Fruit fly (Drosophila melanogaster) whole organism, embryonic: ENCODE results near the gene ea.

Experiments
- Ada2b ChIP-seq: fragments of 200-800 bp; sonication (Bioruptor generic); IDR thresholded peaks from 2 replicates; pipeline ENCODE4 v1.3.6; 2022; ENCODE audit warnings: missing biosample characterization, missing genetic modification characterization
- BEAF-32 ChIP-seq: fragments of 200-800 bp; sonication (Bioruptor generic); optimal IDR thresholded peaks from 3 replicates; lab custom pipeline; 2017; ENCODE audit warnings: missing biosample characterization, missing genetic modification characterization, mild to moderate bottlenecking, moderate library complexity, missing genetic modification reagents
- CG10267 ChIP-seq: fragments of 200-800 bp; sonication (Bioruptor generic); optimal IDR thresholded peaks from 2 replicates; lab custom pipeline; 2018; ENCODE audit warnings: missing biosample characterization, mild to moderate bottlenecking, missing genetic modification characterization, moderate library complexity
- CG11085 ChIP-seq: fragments of 200-800 bp; sonication (Bioruptor generic); IDR thresholded peaks from 2 replicates; pipeline ENCODE4 v1.3.6; 2022; ENCODE audit warnings: missing biosample characterization, missing genetic modification characterization
- CG11504 ChIP-seq: fragments of 200-800 bp; sonication (Bioruptor generic); optimal IDR thresholded peaks from 3 replicates; lab custom pipeline; 2019; ENCODE audit warnings: missing biosample characterization, mild to moderate bottlenecking, missing genetic modification characterization, moderate library complexity
- CG12744 ChIP-seq: fragments of 200-800 bp; sonication (Bioruptor generic); optimal IDR thresholded peaks from 2 replicates; lab custom pipeline; 2016; ENCODE audit warnings: missing biosample characterization, missing genetic modification characterization
- CG12769 ChIP-seq: fragments of 200-800 bp; sonication (Bioruptor generic); optimal IDR thresholded peaks from 2 replicates; lab custom pipeline; 2019; ENCODE audit warnings: missing biosample characterization, mild to moderate bottlenecking, missing genetic modification characterization, moderate library complexity
- CG14014 ChIP-seq: fragments of 200-800 bp; sonication (Bioruptor generic); IDR thresholded peaks from 2 replicates; pipeline ENCODE4 v1.3.6; 2022; ENCODE audit warnings: missing biosample characterization, missing genetic modification characterization
- CG15514 ChIP-seq: fragments of 200-800 bp; sonication (Bioruptor generic); optimal IDR thresholded peaks from 3 replicates; lab custom pipeline; 2017; ENCODE audit warnings: missing biosample characterization, missing genetic modification characterization, mild to moderate bottlenecking, moderate library complexity, missing genetic modification reagents
- CG18262 ChIP-seq: fragments of 200-800 bp; optimal IDR thresholded peaks from 3 replicates; lab custom pipeline; 2019; ENCODE audit warnings: missing biosample characterization, mild to moderate bottlenecking, missing genetic modification characterization, moderate library complexity
- CG2712 ChIP-seq: fragments of 200-800 bp; optimal IDR thresholded peaks from 3 replicates; lab custom pipeline; 2019; ENCODE audit warnings: missing biosample characterization, mild to moderate bottlenecking, missing genetic modification characterization, moderate library complexity
- CG30431 ChIP-seq: fragments of 200-800 bp; sonication (Bioruptor generic); optimal IDR thresholded peaks from 2 replicates; lab custom pipeline; 2017; ENCODE audit warnings: missing biosample characterization, missing genetic modification characterization
- CG33213 ChIP-seq: fragments of 200-800 bp; sonication (Bioruptor generic); optimal IDR thresholded peaks from 3 replicates; lab custom pipeline; 2016; ENCODE audit warnings: missing biosample characterization, missing genetic modification characterization
- CG33557 ChIP-seq: fragments of 200-800 bp; sonication (Bioruptor generic); optimal IDR thresholded peaks from 2 replicates; lab custom pipeline; 2019; ENCODE audit warnings: missing biosample characterization, mild to moderate bottlenecking, missing genetic modification characterization, moderate library complexity
- CG34376 ChIP-seq: fragments of 200-800 bp; sonication (Bioruptor generic); optimal IDR thresholded peaks from 2 replicates; lab custom pipeline; 2018; ENCODE audit warnings: missing biosample characterization, mild to moderate bottlenecking, missing genetic modification characterization
- CG4730 ChIP-seq: fragments of 200-800 bp; sonication (Bioruptor generic); IDR thresholded peaks from 2 replicates; pipeline ENCODE4 v1.3.6; 2022; ENCODE audit warnings: missing biosample characterization, missing genetic modification characterization
- CG5180 ChIP-seq: fragments of 200-800 bp; sonication (Bioruptor generic); optimal IDR thresholded peaks from 3 replicates; lab custom pipeline; 2017; ENCODE audit warnings: missing biosample characterization, missing genetic modification characterization, mild to moderate bottlenecking, moderate library complexity, missing genetic modification reagents
- CG6791 ChIP-seq: fragments of 200-800 bp; sonication (Bioruptor generic); IDR thresholded peaks from 3 replicates; pipeline ENCODE4 v1.3.6; 2022; ENCODE audit warnings: missing biosample characterization, missing genetic modification characterization; ENCODE audit not compliant: partially characterized antibody
- CG8089 ChIP-seq: fragments of 200-800 bp; sonication (Bioruptor generic); optimal IDR thresholded peaks from 3 replicates; lab custom pipeline; 2016; ENCODE audit warnings: missing biosample characterization, missing genetic modification characterization
- D19A ChIP-seq: fragments of 200-800 bp; optimal IDR thresholded peaks from 3 replicates; lab custom pipeline; 2019; ENCODE audit warnings: missing biosample characterization, mild to moderate bottlenecking, missing genetic modification characterization, moderate library complexity
- Dll ChIP-seq: fragments of 200-800 bp; sonication (Bioruptor generic); IDR thresholded peaks from 4 replicates; pipeline ENCODE4 v1.3.6; 2022; ENCODE audit warnings: missing biosample characterization, missing genetic modification characterization; ENCODE audit not compliant: partially characterized antibody
- E2f1 ChIP-seq: fragments of 200-800 bp; sonication (Bioruptor generic); IDR thresholded peaks from 2 replicates; pipeline ENCODE4 v1.3.6; 2022; ENCODE audit warnings: missing biosample characterization, missing genetic modification characterization
- HLH54F ChIP-seq: fragments of 200-800 bp; sonication (Bioruptor generic); optimal IDR thresholded peaks from 3 replicates; lab custom pipeline; 2016; ENCODE audit warnings: missing biosample characterization, missing genetic modification characterization
- Lpt ChIP-seq: fragments of >200 bp; optimal IDR thresholded peaks from 2 replicates; lab custom pipeline; 2018; ENCODE audit warnings: missing biosample characterization, missing genetic modification characterization
- MBD-R2 ChIP-seq: fragments of 200-800 bp; sonication (Bioruptor generic); IDR thresholded peaks from 2 replicates; pipeline ENCODE4 v1.3.6; 2022; ENCODE audit warnings: missing biosample characterization, missing genetic modification characterization
- Max ChIP-seq: fragments of 200-800 bp; sonication (Bioruptor generic); optimal IDR thresholded peaks from 2 replicates; lab custom pipeline; 2016; ENCODE audit warnings: missing biosample characterization, mild to moderate bottlenecking, missing genetic modification characterization
- NFAT ChIP-seq: fragments of 200-800 bp; sonication (Bioruptor generic); IDR thresholded peaks from 2 replicates; pipeline ENCODE4 v1.3.6; 2022; ENCODE audit warnings: missing biosample characterization, missing genetic modification characterization
- Scr ChIP-seq: fragments of 200-800 bp; sonication (Bioruptor generic); IDR thresholded peaks from 2 replicates; pipeline ENCODE4 v1.3.6; 2022; ENCODE audit warnings: missing biosample characterization, missing genetic modification characterization; ENCODE audit not compliant: partially characterized antibody
- Sry-δ ChIP-seq: fragments of 200-800 bp; sonication (Bioruptor generic); optimal IDR thresholded peaks from 2 replicates; lab custom pipeline; 2016; ENCODE audit warnings: missing biosample characterization, missing genetic modification characterization
- TFAM ChIP-seq: fragments of 200-800 bp; sonication (Bioruptor generic); optimal IDR thresholded peaks from 2 replicates; lab custom pipeline; 2017; ENCODE audit warnings: missing biosample characterization, missing genetic modification characterization, inconsistent platforms
- Trl ChIP-seq, 3 experiments: fragments of >200 bp in 2 of 3; fragments of 200-800 bp in 1 of 3; sonication (Bioruptor generic) in 1 of 3; optimal IDR thresholded peaks; 2 replicates in 1 of 3; 3 replicates in 2 of 3; lab custom pipeline; 2016 to 2017; ENCODE audit warnings: missing biosample characterization in 1 of 3, missing genetic modification characterization in 1 of 3
- ac ChIP-seq: fragments of 200-800 bp; sonication (Bioruptor generic); optimal IDR thresholded peaks from 3 replicates; lab custom pipeline; 2017; ENCODE audit warnings: missing biosample characterization, mild to moderate bottlenecking, missing genetic modification characterization
- aop ChIP-seq: fragments of 200-800 bp; sonication (Bioruptor generic); IDR thresholded peaks from 2 replicates; pipeline ENCODE4 v1.3.6; 2022; ENCODE audit warnings: missing biosample characterization, missing genetic modification characterization
- ara ChIP-seq: fragments of 200-800 bp; sonication (Bioruptor generic); IDR thresholded peaks from 2 replicates; pipeline ENCODE4 v1.3.6; 2022; ENCODE audit warnings: missing biosample characterization, missing genetic modification characterization
- cas ChIP-seq: fragments of 200-800 bp; sonication (Bioruptor generic); IDR thresholded peaks from 2 replicates; pipeline ENCODE4 v1.3.6; 2022; ENCODE audit warnings: missing biosample characterization, missing genetic modification characterization
- cato ChIP-seq: fragments of 200-800 bp; sonication (Bioruptor generic); optimal IDR thresholded peaks from 2 replicates; lab custom pipeline; 2016; ENCODE audit warnings: missing biosample characterization, missing genetic modification characterization, borderline replicate concordance
- cg ChIP-seq: fragments of 200-800 bp; sonication (Bioruptor generic); optimal IDR thresholded peaks from 3 replicates; lab custom pipeline; 2019; ENCODE audit warnings: missing biosample characterization, mild to moderate bottlenecking, missing genetic modification characterization, moderate library complexity
- chinmo ChIP-seq: fragments of 200-800 bp; sonication (Bioruptor generic); IDR thresholded peaks from 4 replicates; pipeline ENCODE4 v1.3.6; 2022; ENCODE audit warnings: missing biosample characterization, missing genetic modification characterization; ENCODE audit not compliant: partially characterized antibody
- crp ChIP-seq, 2 experiments: fragments of 200-800 bp; sonication (Bioruptor generic); optimal IDR thresholded peaks; 2 replicates in 1 of 2; 3 replicates in 1 of 2; lab custom pipeline; 2017; ENCODE audit warnings: missing biosample characterization in 2 of 2, missing genetic modification characterization in 2 of 2, mild to moderate bottlenecking in 1 of 2, moderate library complexity in 1 of 2
- dm ChIP-seq: fragments of 200-800 bp; sonication (Bioruptor generic); optimal IDR thresholded peaks from 3 replicates; lab custom pipeline; 2016; ENCODE audit warnings: missing biosample characterization, missing genetic modification characterization
- dmrt99B ChIP-seq: fragments of 200-800 bp; sonication (Bioruptor generic); optimal IDR thresholded peaks from 2 replicates; lab custom pipeline; 2018; ENCODE audit warnings: missing biosample characterization, mild to moderate bottlenecking, missing genetic modification characterization, moderate library complexity
- gsb ChIP-seq: fragments of 200-800 bp; sonication (Bioruptor generic); IDR thresholded peaks from 2 replicates; pipeline ENCODE4 v1.3.6; 2022; ENCODE audit warnings: missing biosample characterization, missing genetic modification characterization
- pan ChIP-seq, 4 experiments: fragments of >200 bp in 3 of 4; fragments of 200-800 bp in 1 of 4; sonication (Bioruptor generic) in 1 of 4; optimal IDR thresholded peaks in 3 of 4; IDR thresholded peaks in 1 of 4; 2 replicates each; pipeline versions ENCODE4 v1.3.6 to Lab custom; 2017 to 2022; ENCODE audit warnings: missing biosample characterization in 2 of 4, missing genetic modification characterization in 2 of 4, mixed read lengths in 1 of 4
- pzg ChIP-seq: fragments of 200-800 bp; sonication (Bioruptor generic); optimal IDR thresholded peaks from 3 replicates; lab custom pipeline; 2018; ENCODE audit warnings: missing biosample characterization, mild to moderate bottlenecking, missing genetic modification characterization, moderate library complexity
- schlank ChIP-seq: fragments of 200-800 bp; sonication (Bioruptor generic); optimal IDR thresholded peaks from 2 replicates; lab custom pipeline; 2018; ENCODE audit warnings: missing biosample characterization, mild to moderate bottlenecking, missing genetic modification characterization
- sens-2 ChIP-seq: fragments of 200-800 bp; sonication (Bioruptor generic); IDR thresholded peaks from 2 replicates; pipeline ENCODE4 v1.3.6; 2022; ENCODE audit warnings: missing biosample characterization, missing genetic modification characterization
- slbo ChIP-seq: fragments of 200-800 bp; sonication (Bioruptor generic); IDR thresholded peaks from 2 replicates; pipeline ENCODE4 v1.3.6; 2022; ENCODE audit warnings: missing biosample characterization, missing genetic modification characterization
- ssp ChIP-seq: fragments of 200-800 bp; sonication (Bioruptor generic); IDR thresholded peaks from 2 replicates; pipeline ENCODE4 v1.3.6; 2022; ENCODE audit warnings: missing biosample characterization, missing genetic modification characterization
- stwl ChIP-seq: fragments of 200-800 bp; sonication (Bioruptor generic); optimal IDR thresholded peaks from 3 replicates; lab custom pipeline; 2018; ENCODE audit warnings: missing biosample characterization, mild to moderate bottlenecking, missing genetic modification characterization, moderate library complexity
- unc-4 ChIP-seq: fragments of 200-800 bp; sonication (Bioruptor generic); IDR thresholded peaks from 2 replicates; pipeline ENCODE4 v1.3.6; 2022; ENCODE audit warnings: missing biosample characterization, missing genetic modification characterization; ENCODE audit not compliant: partially characterized antibody

The ea gene

dm6 chr3R:15363608-15364007 lies 35.1 kb downstream of the ea start, which contains the start of gene CG6171 (continued):
- TF ChIP-seq Trl (optimal IDR thresholded peaks at IDR 0.05; lab: Kevin White, UChicago) (no peak), Trl (GFP tag; optimal IDR thresholded peaks at IDR 0.05; lab: Kevin White, UChicago) (no peak), dm (GFP tag; lab: Kevin White, UChicago) (no peak), chinmo (GFP tag; lab: Robert Waterston, UW) (no peak), ara (no peak), Ada2b (GFP tag; lab: Robert Waterston, UW) (no peak), slbo (no peak), pzg (GFP tag; lab: Kevin White, UChicago) (peak; percentile 55), cg (GFP tag; lab: Kevin White, UChicago) (no peak), CG11504 (no peak), CG4730 (GFP tag; lab: Robert Waterston, UW) (no peak), CG6791 (GFP tag; lab: Robert Waterston, UW) (peak; percentile 70; the same call in 2 of the 3 replicates), CG11085 (GFP tag; lab: Robert Waterston, UW) (no peak), aop (GFP tag; lab: Robert Waterston, UW) (no peak), stwl (tag; lab: Kevin White, UChicago) (peak; percentile 61), Sry-δ (peak; percentile 84), ssp (no peak), CG5180 (GFP tag; lab: Kevin White, UChicago) (no peak), Max (no peak), Lpt (GFP tag; lab: Kevin White, UChicago) (no peak), NFAT (no peak), Scr (GFP tag; lab: Robert Waterston, UW) (peak; percentile 64), Dll (peak; percentile 69; the same call in 3 of the 4 replicates), CG2712 (no peak), CG30431 (GFP tag; lab: Kevin White, UChicago) (no peak), ac (no peak), CG18262 (tag; lab: Kevin White, UChicago) (no peak), dmrt99B (tag; lab: Kevin White, UChicago) (no peak), BEAF-32 (peak; percentile 63), E2f1 (GFP tag; lab: Robert Waterston, UW) (no peak), D19A (no peak), CG34376 (GFP tag; lab: Kevin White, UChicago) (peak; percentile 8), CG12769 (tag; lab: Kevin White, UChicago) (no peak), gsb (GFP tag; lab: Robert Waterston, UW) (no peak), cato (GFP tag; lab: Kevin White, UChicago) (no peak), CG33213 (GFP tag; lab: Kevin White, UChicago) (no peak), pan (optimal IDR thresholded peaks at IDR 0.05; lab: Kevin White, UChicago) (no peak), pan (GFP tag; optimal IDR thresholded peaks at IDR 0.05 in 1 of 2, IDR thresholded peaks at IDR 0.05 in 1 of 2) (no peak), CG12744 (GFP tag; lab: Kevin White, UChicago) (no peak), cas (GFP tag; lab: Robert Waterston, UW) (no peak), CG14014 (GFP tag; lab: Robert Waterston, UW) (no peak), CG10267 (peak; percentile 92), unc-4 (GFP tag; lab: Robert Waterston, UW) (peak; percentile 59), crp (GFP tag; optimal IDR thresholded peaks at IDR 0.05; lab: Kevin White, UChicago) (peak in 1 of 2 experiments; percentile 15), CG8089 (GFP tag; lab: Kevin White, UChicago) (no peak), TFAM (GFP tag; lab: Kevin White, UChicago) (no peak), sens-2 (GFP tag; lab: Robert Waterston, UW) (no peak), schlank (tag; lab: Kevin White, UChicago) (no peak), CG15514 (GFP tag; lab: Kevin White, UChicago) (peak; percentile 18), MBD-R2 (peak; percentile 70), CG33557 (no peak), HLH54F (GFP tag; lab: Kevin White, UChicago) (no peak)
